Worm (Caenorhabditis elegans) whole organism, young adult: Measurements from ENCODE around the gene med-1.

Experiments used
- C17E4.6 ChIP-seq: fragments of 200-800 bp; sonication (Bioruptor generic); IDR thresholded peaks from 2 replicates; pipeline ENCODE4 v1.3.6; 2022; ENCODE audit warnings: missing genetic modification reagents, missing genetic modification characterization, missing compliant biosample characterization
- aptf-2 ChIP-seq: fragments of 200-800 bp; sonication (Bioruptor generic); conservative IDR thresholded peaks from 2 replicates; pipeline ENCODE4 v1.3.6; 2022; ENCODE audit warnings: missing genetic modification reagents, missing genetic modification characterization, missing compliant biosample characterization
- hmg-20 ChIP-seq: fragments of 200-800 bp; sonication (Bioruptor generic); IDR thresholded peaks from 2 replicates; pipeline ENCODE4 v1.3.6; 2022; ENCODE audit warnings: missing genetic modification reagents, missing genetic modification characterization, missing compliant biosample characterization

DNA sequence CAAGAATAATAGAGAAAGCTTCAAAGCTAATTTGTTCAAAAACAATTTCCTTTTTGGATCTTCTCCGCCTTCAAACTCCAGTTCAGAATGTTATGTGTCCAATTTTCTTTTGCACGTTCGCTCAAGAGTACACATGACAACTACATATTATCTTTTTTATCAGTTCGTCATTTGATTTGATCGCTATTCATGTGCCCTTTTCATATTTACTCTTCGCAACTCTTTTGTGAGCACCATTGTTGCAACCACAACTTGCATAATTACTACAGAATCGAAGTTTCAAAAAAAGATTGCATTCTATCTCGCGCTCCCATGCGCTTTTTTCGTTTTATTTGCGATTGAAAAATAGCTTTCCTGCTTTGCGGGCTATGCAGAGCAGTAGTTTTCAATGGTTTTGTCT, 4.8 kb downstream of the med-1 start:
- TF ChIP-seq C17E4.6 (GFP tag; lab: Robert Waterston, UW) (no peak), hmg-20 (no peak), aptf-2 (GFP tag; lab: Robert Waterston, UW) (no peak)
